Fruit fly (Drosophila melanogaster) Kc167 (cell line): ENCODE data around the gene Sras.

Source experiments
- Myc ChIP-seq: fragments of >200 bp; optimal IDR thresholded peaks from 2 replicates; lab custom pipeline; 2017; ENCODE audit warnings: missing external identifiers
- Sin3A ChIP-seq: fragments of >200 bp; optimal IDR thresholded peaks from 2 replicates; lab custom pipeline; 2018; ENCODE audit warnings: missing external identifiers
- h ChIP-seq: fragments of >200 bp; optimal IDR thresholded peaks from 3 replicates; lab custom pipeline; 2018; ENCODE audit warnings: missing external identifiers
- insv ChIP-seq: fragments of >200 bp; optimal IDR thresholded peaks from 3 replicates; lab custom pipeline; 2018; ENCODE audit warnings: missing external identifiers
- psq ChIP-seq: fragments of >200 bp; optimal IDR thresholded peaks from 2 replicates; lab custom pipeline; 2017; ENCODE audit warnings: missing external identifiers
- ttk ChIP-seq: sonication (Bioruptor generic); optimal IDR thresholded peaks from 2 replicates; lab custom pipeline; 2017; ENCODE audit warnings: missing external identifiers

The Sras gene

DNA sequence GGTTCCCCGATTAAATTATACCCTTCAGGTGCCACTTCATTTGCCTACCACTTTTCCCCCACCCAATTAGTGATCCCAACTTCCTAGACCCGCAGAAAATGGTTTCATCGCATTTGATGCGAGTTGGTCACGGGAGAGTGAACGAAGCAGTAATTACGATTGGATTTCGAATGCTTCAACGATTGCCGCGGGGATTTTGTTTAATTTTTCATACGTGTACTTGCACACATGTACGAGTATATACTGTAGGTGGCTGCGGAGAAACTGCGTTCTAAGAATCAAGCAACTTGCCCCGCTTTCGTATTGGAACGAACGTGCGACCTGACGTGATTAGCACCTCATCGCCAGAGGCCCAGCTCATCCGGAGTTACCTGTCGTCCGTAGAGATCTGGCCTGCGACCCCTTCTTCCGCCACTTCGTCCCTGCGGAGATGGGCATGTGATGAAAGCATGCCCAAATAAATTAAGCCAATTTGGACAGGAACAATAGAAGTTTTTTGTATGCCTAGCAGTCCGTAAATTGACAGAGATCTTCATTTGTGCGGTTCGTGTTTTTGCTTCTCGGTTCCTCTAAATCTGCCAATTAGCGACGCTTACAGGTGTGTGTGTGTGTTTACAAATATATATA is 17.0 kb downstream of the Sras start:
- TF ChIP-seq insv (lab: Kevin White, UChicago): no peak
- TF ChIP-seq psq (lab: Kevin White, UChicago): no peak
- no peak for TF ChIP-seq Myc (lab: Kevin White, UChicago)
- TF ChIP-seq ttk (lab: Kevin White, UChicago): no peak
- TF ChIP-seq h (lab: Kevin White, UChicago): no peak
- TF ChIP-seq Sin3A (lab: Kevin White, UChicago): no peak

DNA sequence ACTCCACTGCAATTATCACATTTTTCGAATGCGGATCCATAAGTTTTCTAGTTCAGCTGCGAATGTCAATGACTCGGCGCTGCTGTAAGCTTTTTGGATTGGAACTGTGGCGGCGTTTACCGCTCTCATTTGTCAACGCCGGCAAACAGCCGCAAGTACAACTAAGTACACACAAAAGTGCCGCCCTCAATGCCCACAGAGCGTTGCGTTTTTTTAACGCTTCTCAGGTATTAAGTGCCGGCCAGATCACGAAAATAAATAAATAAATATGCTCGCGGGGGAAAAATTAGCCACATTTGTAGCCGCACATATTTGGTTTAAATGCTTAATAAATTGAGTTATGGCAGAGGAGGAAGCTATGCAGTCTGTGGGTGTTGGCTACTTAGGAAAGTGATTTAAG is 18.0 kb downstream of the Sras start:
- TF ChIP-seq insv (lab: Kevin White, UChicago) (no peak), psq (lab: Kevin White, UChicago) (no peak), Sin3A (lab: Kevin White, UChicago) (no peak), Myc (lab: Kevin White, UChicago) (no peak), ttk (lab: Kevin White, UChicago) (no peak), h (lab: Kevin White, UChicago) (no peak)

DNA sequence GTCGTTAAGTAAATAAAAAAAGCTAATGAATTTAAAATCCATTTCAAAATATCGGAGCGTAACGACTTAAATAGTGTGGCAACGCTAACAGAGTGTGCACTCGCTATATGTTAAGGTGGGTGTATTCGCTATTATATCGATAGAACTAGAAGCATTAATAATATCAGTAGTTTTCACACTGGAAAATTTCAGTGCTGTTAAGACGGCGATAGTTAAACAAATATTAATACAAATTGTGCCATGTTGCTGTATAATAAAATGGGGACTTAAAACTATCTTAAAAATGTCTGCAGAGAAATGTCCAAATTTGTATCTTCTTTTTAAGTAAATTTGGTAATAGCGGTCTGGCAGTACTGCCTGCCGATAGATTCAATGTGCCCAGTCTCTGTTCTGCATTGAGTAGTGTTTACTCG is 19.7 kb downstream of the Sras start:
- TF ChIP-seq insv (lab: Kevin White, UChicago): no peak
- TF ChIP-seq Myc (lab: Kevin White, UChicago): no peak
- no peak for TF ChIP-seq psq (lab: Kevin White, UChicago)
- TF ChIP-seq h (lab: Kevin White, UChicago): no peak
- TF ChIP-seq Sin3A (lab: Kevin White, UChicago): no peak

DNA sequence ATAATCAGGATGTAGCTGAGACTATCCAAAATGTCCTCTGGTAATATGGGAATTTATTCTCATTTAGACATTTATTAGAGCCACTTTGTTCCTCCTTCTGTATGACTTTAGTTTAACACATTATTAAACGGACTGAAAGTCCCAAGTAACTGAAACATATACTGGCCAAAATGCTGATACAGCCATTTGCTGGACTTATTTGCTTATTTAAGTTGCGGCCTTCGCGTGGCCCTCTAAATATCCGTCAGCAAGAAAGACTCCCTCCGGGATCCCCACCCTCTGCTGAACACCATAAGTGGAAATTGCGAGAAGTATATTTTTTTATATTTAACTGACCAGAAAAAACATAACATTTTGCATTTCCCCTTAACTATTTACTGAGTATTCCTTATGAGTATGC is 28.9 kb downstream of the Sras start, which contains the start of gene spo:
TSS of gene spo (minus strand) at position 135 of the 400 bp plus-strand sequence.
- TF ChIP-seq insv (lab: Kevin White, UChicago) (no peak), Sin3A (lab: Kevin White, UChicago) (no peak), h (lab: Kevin White, UChicago) (no peak)

DNA sequence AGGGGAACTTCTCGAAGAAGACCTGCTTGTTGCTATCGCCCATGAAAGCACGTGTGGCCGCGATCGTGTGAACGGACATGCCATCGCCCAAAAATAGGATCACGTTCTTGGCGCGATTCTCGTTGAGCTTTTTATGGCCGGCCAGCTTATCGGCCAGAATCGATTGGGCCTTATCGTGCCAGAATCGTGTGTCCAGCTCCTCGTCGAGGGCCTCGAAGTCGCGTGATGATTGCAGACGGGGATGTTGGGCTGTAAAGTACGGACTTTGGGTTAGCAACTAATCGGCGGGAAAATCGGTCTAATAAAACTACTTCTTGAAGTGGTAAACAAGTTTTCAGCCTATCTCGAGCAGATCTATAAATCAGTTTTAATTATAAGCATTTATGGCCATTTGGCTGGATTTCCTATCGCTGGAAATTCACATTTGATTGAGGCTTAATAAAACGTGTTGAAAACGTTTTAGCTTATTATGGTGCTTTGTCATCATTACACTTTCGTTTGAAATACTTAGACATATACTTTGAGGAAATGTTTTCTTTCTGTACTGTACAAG is 30.7 kb downstream of the Sras start:
- no peak for TF ChIP-seq Myc (lab: Kevin White, UChicago)
- TF ChIP-seq ttk (lab: Kevin White, UChicago): no peak
- no peak for TF ChIP-seq psq (lab: Kevin White, UChicago)
- TF ChIP-seq Sin3A (lab: Kevin White, UChicago): no peak
- no peak for TF ChIP-seq insv (lab: Kevin White, UChicago)
- TF ChIP-seq h (lab: Kevin White, UChicago): no peak

DNA sequence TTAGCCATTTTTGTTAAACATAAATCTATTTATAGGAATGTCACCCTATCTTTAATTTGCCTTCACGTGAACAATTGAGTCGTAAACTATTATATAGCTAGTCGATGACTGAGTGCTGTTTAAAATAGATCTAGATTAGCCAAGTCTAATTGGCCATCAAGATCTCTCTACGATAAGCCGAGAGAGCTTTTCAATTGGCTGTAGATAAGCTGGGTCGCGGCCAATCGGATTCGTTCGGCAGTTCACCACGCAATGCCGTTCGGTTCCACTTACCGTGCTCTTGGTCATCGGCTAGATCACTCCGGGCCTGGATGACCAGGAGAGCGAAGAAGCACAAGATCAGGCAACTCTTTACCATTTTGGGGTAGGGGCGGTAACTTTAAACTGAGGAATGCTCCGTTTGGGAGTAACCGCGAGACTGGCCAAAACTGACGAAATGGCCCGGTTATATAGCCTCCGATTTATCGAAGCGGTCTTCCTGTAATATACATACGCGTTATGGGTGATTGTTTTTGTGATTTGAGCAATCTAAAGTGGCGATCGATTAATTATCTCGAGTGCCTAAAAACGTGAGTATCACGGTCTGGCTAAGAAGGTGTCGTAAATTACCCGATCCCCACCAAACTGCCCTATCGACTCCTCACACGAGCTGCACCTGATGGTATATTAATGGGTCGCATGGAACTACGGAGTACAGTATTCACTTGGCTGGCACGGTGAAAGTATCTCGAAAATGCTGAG is 31.4 kb downstream of the Sras start, which contains the start of the genes Alp10 and Alp9:
TSS of gene Alp10 (minus strand) at position 420 of the 741 bp plus-strand sequence.
TSS of gene Alp9 (plus strand) at position 690 of the 741 bp plus-strand sequence.
- TF ChIP-seq Myc (lab: Kevin White, UChicago) (no peak), h (lab: Kevin White, UChicago) (no peak), psq (lab: Kevin White, UChicago) (no peak)

DNA sequence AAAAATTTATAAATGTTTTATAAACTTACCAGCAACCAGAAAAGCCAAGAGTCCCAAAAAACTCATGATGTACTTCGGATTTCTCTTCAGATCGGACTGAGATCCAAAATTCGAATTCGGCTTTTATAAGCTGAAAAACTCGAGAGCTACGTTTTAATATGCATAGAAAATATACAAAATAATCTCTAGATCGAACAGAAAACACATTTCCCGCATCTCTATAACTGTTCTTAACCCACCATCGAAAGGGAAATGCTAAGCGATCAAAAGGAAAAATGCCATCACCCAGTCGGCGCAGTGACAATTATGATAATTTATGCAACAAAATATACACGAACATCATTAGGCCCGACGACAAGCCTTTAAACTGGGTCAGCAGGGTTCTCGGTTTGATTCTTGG is 36.0 kb downstream of the Sras start, which contains the start of gene CG10591:
TSS of gene CG10591 (minus strand) at position 101 of the 400 bp plus-strand sequence.
- TF ChIP-seq h (lab: Kevin White, UChicago) (no peak), insv (lab: Kevin White, UChicago) (no peak), Sin3A (lab: Kevin White, UChicago) (no peak), Myc (lab: Kevin White, UChicago) (no peak), ttk (lab: Kevin White, UChicago) (no peak), psq (lab: Kevin White, UChicago) (no peak)

DNA sequence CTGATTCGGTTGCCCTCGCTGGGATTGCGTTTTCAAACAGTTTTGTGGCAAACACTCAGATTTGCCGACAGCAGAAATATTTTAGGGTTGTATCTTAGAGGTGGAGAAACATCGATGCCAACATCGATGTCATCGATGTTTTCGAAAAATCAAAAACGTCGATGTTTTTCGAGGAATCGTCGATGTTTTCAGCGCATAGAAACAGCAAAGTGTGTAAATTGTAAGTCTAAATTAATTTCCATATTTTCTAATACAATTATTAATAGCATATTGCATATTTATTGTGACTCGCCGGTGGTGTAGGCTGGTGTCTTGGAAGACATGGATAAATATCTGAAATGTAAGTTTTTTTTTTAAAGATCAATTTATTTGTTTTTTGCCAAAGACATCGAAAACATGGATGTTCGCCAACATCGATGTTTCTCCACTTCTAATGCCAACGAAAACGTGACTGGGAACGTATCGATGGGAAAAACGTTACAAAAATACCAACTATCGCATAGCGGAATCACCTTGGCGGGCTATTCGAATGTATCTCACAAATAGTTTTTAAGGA is 40.4 kb downstream of the Sras start, which contains the start of gene TM9SF3:
TSS of gene TM9SF3 (minus strand) at position 120 of the 556 bp plus-strand sequence.
- no peak for TF ChIP-seq psq (lab: Kevin White, UChicago)
- no peak for TF ChIP-seq insv (lab: Kevin White, UChicago)
- TF ChIP-seq Sin3A (lab: Kevin White, UChicago): no peak
- no peak for TF ChIP-seq ttk (lab: Kevin White, UChicago)
- TF ChIP-seq Myc (lab: Kevin White, UChicago): no peak
- TF ChIP-seq h (lab: Kevin White, UChicago): no peak

DNA sequence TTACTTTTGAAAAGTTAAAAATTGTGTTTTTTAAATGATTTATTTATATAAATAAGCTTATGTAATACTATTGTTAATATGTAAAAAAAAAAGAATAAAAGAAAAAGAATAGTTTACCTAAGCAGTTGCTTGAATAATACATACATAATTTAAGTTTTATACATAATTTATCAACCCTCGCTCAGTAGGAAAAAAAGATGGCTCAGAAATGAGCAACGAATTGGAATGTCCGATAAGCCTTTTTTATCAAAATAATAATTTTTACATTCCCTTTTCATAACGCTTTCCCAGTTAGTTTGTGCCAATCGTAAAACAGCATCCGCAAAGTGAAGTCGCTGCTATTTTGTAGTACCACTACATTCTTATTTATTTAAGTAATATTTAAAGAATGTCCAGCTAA is 40.9 kb downstream of the Sras start, which contains the start of gene mthl2:
TSS of gene mthl2 (plus strand) at position 301 of the 400 bp plus-strand sequence.
- no peak for TF ChIP-seq ttk (lab: Kevin White, UChicago)
- no peak for TF ChIP-seq insv (lab: Kevin White, UChicago)
- TF ChIP-seq Sin3A (lab: Kevin White, UChicago): no peak
- TF ChIP-seq h (lab: Kevin White, UChicago): no peak
- no peak for TF ChIP-seq Myc (lab: Kevin White, UChicago)
- TF ChIP-seq psq (lab: Kevin White, UChicago): no peak

DNA sequence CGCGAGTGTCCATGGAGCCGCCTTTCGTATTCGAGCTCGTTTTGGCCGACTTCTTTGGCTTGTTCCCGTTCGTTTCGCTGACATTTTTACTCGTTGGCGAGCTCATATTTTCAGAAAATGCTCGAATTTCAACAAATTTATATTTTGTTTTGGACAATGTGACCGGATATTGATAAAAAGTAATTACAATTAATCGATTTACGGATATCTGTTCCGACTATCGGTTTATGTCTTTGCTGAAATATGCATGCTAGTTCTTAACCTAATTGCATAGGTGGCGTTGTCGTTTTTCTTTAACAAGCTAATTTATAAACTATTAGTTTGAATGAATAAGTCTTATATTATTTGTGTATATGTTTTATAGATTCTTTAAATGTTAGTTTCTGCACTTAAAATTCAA is 44.6 kb downstream of the Sras start, which contains the start of gene Eaf6:
TSS of gene Eaf6 (minus strand) at position 173 of the 400 bp plus-strand sequence.
- TF ChIP-seq h (lab: Kevin White, UChicago) (no peak), Myc (lab: Kevin White, UChicago) (no peak), psq (lab: Kevin White, UChicago) (no peak)
